ENCODE assay signal across 6 fruit fly cellular contexts in genomic region chrX:16270795-16271194, dm6.
TF ChIP-seq lines count a peak whose summit lies in the region.

TSS of gene Mfe2 (plus strand) at chrX:16270951.

- TF ChIP-seq CTCF in S2 (optimal IDR thresholded peaks at IDR 0.05; lab: Kevin White, UChicago), result peak; percentile 71 to 77
- TF ChIP-seq CTCF in whole organism, embryonic (GFP tag; optimal IDR thresholded peaks at IDR 0.05; lab: Kevin White, UChicago), result peak; percentile 80

TF ChIP-seq in whole organism, adult, 20 proteins besides CTCF, POLR2A, EP300 and RAD21 (continues in another document):
- peak; percentile 86 for TF ChIP-seq CG1620 (GFP tag; optimal IDR thresholded peaks at IDR 0.05; lab: Kevin White, UChicago)
- peak; percentile 67 for TF ChIP-seq CG7101 (tag; optimal IDR thresholded peaks at IDR 0.05; lab: Kevin White, UChicago)
- no peak for TF ChIP-seq Hr96 (GFP tag; optimal IDR thresholded peaks at IDR 0.05; lab: Kevin White, UChicago)
- peak; percentile 6 for TF ChIP-seq Clk (GFP tag; optimal IDR thresholded peaks at IDR 0.05; lab: Kevin White, UChicago)
- TF ChIP-seq CG11617 (GFP tag; optimal IDR thresholded peaks at IDR 0.05; lab: Kevin White, UChicago), result peak; percentile 63
- peak; percentile 84 for TF ChIP-seq Crg-1 (GFP tag; optimal IDR thresholded peaks at IDR 0.05; lab: Kevin White, UChicago)
- TF ChIP-seq CG7045 (GFP tag; optimal IDR thresholded peaks at IDR 0.05; lab: Kevin White, UChicago), result peak; percentile 8
- TF ChIP-seq bab1 (GFP tag; optimal IDR thresholded peaks at IDR 0.05; lab: Kevin White, UChicago), result peak; percentile 70
- TF ChIP-seq Mnt (GFP tag; optimal IDR thresholded peaks at IDR 0.05; lab: Kevin White, UChicago), result peak; percentile 74
- TF ChIP-seq CG33017 (tag; optimal IDR thresholded peaks at IDR 0.05; lab: Kevin White, UChicago), result peak; percentile 36
- TF ChIP-seq CG12768 (GFP tag; optimal IDR thresholded peaks at IDR 0.05; lab: Kevin White, UChicago), result peak; percentile 85
- TF ChIP-seq CG5204 (GFP tag; optimal IDR thresholded peaks at IDR 0.05; lab: Kevin White, UChicago), result peak; percentile 10
- TF ChIP-seq ovo (GFP tag; optimal IDR thresholded peaks at IDR 0.05; lab: Kevin White, UChicago), result peak; percentile 76
- peak; percentile 44 for TF ChIP-seq CG14711 (tag; optimal IDR thresholded peaks at IDR 0.05; lab: Kevin White, UChicago)
- no peak for TF ChIP-seq kay (GFP tag; lab: Kevin White, UChicago; ENCODE audit: borderline replicate concordance)
- peak; percentile 53 for TF ChIP-seq cic (GFP tag; optimal IDR thresholded peaks at IDR 0.05; lab: Kevin White, UChicago)
- TF ChIP-seq cnc (optimal IDR thresholded peaks at IDR 0.05; lab: Kevin White, UChicago), result no peak
- TF ChIP-seq pad (GFP tag; optimal IDR thresholded peaks at IDR 0.05; lab: Kevin White, UChicago), result peak; percentile 74

TF ChIP-seq in whole organism, embryonic, 481 proteins besides CTCF, POLR2A, EP300 and RAD21 (continues in another document):
- TF ChIP-seq CG10979 (tag; optimal IDR thresholded peaks at IDR 0.05; lab: Kevin White, UChicago), result peak; percentile 6
- peak; percentile 74 for TF ChIP-seq HLH54F (GFP tag; optimal IDR thresholded peaks at IDR 0.05; lab: Kevin White, UChicago)
- peak; percentile 20 to 60 for TF ChIP-seq bsh (GFP tag; optimal IDR thresholded peaks at IDR 0.05; lab: Kevin White, UChicago)
- TF ChIP-seq CG1792 (GFP tag; optimal IDR thresholded peaks at IDR 0.05; lab: Kevin White, UChicago), result peak; percentile 31
- peak; percentile 75 for TF ChIP-seq HmgD (GFP tag; optimal IDR thresholded peaks at IDR 0.05; lab: Kevin White, UChicago)
- TF ChIP-seq ap (GFP tag; IDR thresholded peaks at IDR 0.05; lab: Robert Waterston, UW), result no peak
- TF ChIP-seq oc (tag; optimal IDR thresholded peaks at IDR 0.05; lab: Kevin White, UChicago), result peak; percentile 32
- peak; percentile 12; the same call in 1 of the 2 replicates for TF ChIP-seq al (GFP tag; IDR thresholded peaks at IDR 0.05; lab: Robert Waterston, UW)
- peak; percentile 78 for TF ChIP-seq Dbx (GFP tag; IDR thresholded peaks at IDR 0.05; lab: Robert Waterston, UW)
- no peak for TF ChIP-seq lola (GFP tag; optimal IDR thresholded peaks at IDR 0.05; lab: Kevin White, UChicago)
- peak; percentile 84 for TF ChIP-seq Hmr (GFP tag; optimal IDR thresholded peaks at IDR 0.05; lab: Kevin White, UChicago)
- TF ChIP-seq CG8281 (tag; optimal IDR thresholded peaks at IDR 0.05; lab: Kevin White, UChicago), result no peak
- TF ChIP-seq Fer2 (tag; optimal IDR thresholded peaks at IDR 0.05; lab: Kevin White, UChicago), result no peak
- TF ChIP-seq bbx (GFP tag; IDR thresholded peaks at IDR 0.05; lab: Robert Waterston, UW; ENCODE audit: partially characterized antibody), result peak; percentile 40
- no peak for TF ChIP-seq Atf6 (GFP tag; IDR thresholded peaks at IDR 0.05; lab: Robert Waterston, UW)
- TF ChIP-seq CG9609 (GFP tag; optimal IDR thresholded peaks at IDR 0.05; lab: Kevin White, UChicago), result peak; percentile 62
- 0 out of 3 replicates have a peak, but pooled peaks have one; percentile 11 for TF ChIP-seq row (GFP tag; IDR thresholded peaks at IDR 0.05; lab: Robert Waterston, UW)
- no peak for TF ChIP-seq CG11695 (GFP tag; IDR thresholded peaks at IDR 0.05; lab: Robert Waterston, UW)

TF ChIP-seq in whole organism, prepupa, 60 proteins besides CTCF, POLR2A, EP300 and RAD21 (continues in another document):
- TF ChIP-seq dac (GFP tag; optimal IDR thresholded peaks at IDR 0.05; lab: Kevin White, UChicago), result no peak
- peak; percentile 21; the same call in 1 of the 3 replicates for TF ChIP-seq CG6163 (GFP tag; IDR thresholded peaks at IDR 0.05; lab: Robert Waterston, UW)
- no peak for TF ChIP-seq Hr38 (GFP tag; optimal IDR thresholded peaks at IDR 0.05; lab: Kevin White, UChicago)
- TF ChIP-seq CG6854 (GFP tag; optimal IDR thresholded peaks at IDR 0.05; lab: Kevin White, UChicago), result peak; percentile 49
- TF ChIP-seq CG6808 (GFP tag; optimal IDR thresholded peaks at IDR 0.05; lab: Kevin White, UChicago), result peak; percentile 52
- TF ChIP-seq Eip93F (GFP tag; optimal IDR thresholded peaks at IDR 0.05; lab: Kevin White, UChicago), result no peak
- TF ChIP-seq salr (GFP tag; optimal IDR thresholded peaks at IDR 0.05; lab: Kevin White, UChicago), result no peak
- no peak for TF ChIP-seq CG16779 (tag; optimal IDR thresholded peaks at IDR 0.05; lab: Kevin White, UChicago)
- no peak for TF ChIP-seq Smox (GFP tag; optimal IDR thresholded peaks at IDR 0.05; lab: Kevin White, UChicago)
- TF ChIP-seq CG10631 (GFP tag; optimal IDR thresholded peaks at IDR 0.05; lab: Kevin White, UChicago), result peak; percentile 28
- TF ChIP-seq CG31627 (GFP tag; optimal IDR thresholded peaks at IDR 0.05; lab: Kevin White, UChicago), result peak; percentile 47
- no peak for TF ChIP-seq acj6 (GFP tag; optimal IDR thresholded peaks at IDR 0.05; lab: Kevin White, UChicago)
- TF ChIP-seq ss (GFP tag; optimal IDR thresholded peaks at IDR 0.05; lab: Kevin White, UChicago), result peak; percentile 84 to 85
- TF ChIP-seq Hr4 (GFP tag; optimal IDR thresholded peaks at IDR 0.05; lab: Kevin White, UChicago), result no peak
- no peak for TF ChIP-seq OdsH (GFP tag; optimal IDR thresholded peaks at IDR 0.05; lab: Kevin White, UChicago)
- TF ChIP-seq Sox15 (GFP tag; optimal IDR thresholded peaks at IDR 0.05; lab: Kevin White, UChicago), result no peak
- no peak for TF ChIP-seq CG8632 (GFP tag; optimal IDR thresholded peaks at IDR 0.05; lab: Kevin White, UChicago)
- peak; percentile 62 for TF ChIP-seq CG1621 (tag; optimal IDR thresholded peaks at IDR 0.05; lab: Kevin White, UChicago)
- peak; percentile 52 for TF ChIP-seq topi (GFP tag; optimal IDR thresholded peaks at IDR 0.05; lab: Kevin White, UChicago)
- TF ChIP-seq CG8319 (GFP tag; optimal IDR thresholded peaks at IDR 0.05; lab: Kevin White, UChicago), result no peak

TF ChIP-seq in whole organism, pupa, 21 proteins besides CTCF, POLR2A, EP300 and RAD21:
- TF ChIP-seq D1 (tag; optimal IDR thresholded peaks at IDR 0.05; lab: Kevin White, UChicago), result no peak
- peak; percentile 35 for TF ChIP-seq CG8301 (tag; optimal IDR thresholded peaks at IDR 0.05; lab: Kevin White, UChicago)
- TF ChIP-seq CG15710 (tag; optimal IDR thresholded peaks at IDR 0.05; lab: Kevin White, UChicago), result peak; percentile 22
- TF ChIP-seq Pif1A (GFP tag; optimal IDR thresholded peaks at IDR 0.05; lab: Kevin White, UChicago), result peak; percentile 15
- peak; percentile 14 for TF ChIP-seq CG17806 (tag; optimal IDR thresholded peaks at IDR 0.05; lab: Kevin White, UChicago)
- TF ChIP-seq CG13204 (GFP tag; optimal IDR thresholded peaks at IDR 0.05; lab: Kevin White, UChicago), result peak; percentile 37
- TF ChIP-seq fd96Ca (GFP tag; IDR thresholded peaks at IDR 0.05; lab: Robert Waterston, UW), result no peak
- TF ChIP-seq CG32121 (GFP tag; IDR thresholded peaks at IDR 0.05; lab: Robert Waterston, UW), result peak; percentile 52
- TF ChIP-seq CG8159 (tag; optimal IDR thresholded peaks at IDR 0.05; lab: Kevin White, UChicago), result peak; percentile 28
- peak; percentile 55 for TF ChIP-seq CG14655 (GFP tag; optimal IDR thresholded peaks at IDR 0.05; lab: Kevin White, UChicago)
- TF ChIP-seq Ets98B (GFP tag; IDR thresholded peaks at IDR 0.05; lab: Robert Waterston, UW), result peak; percentile 65; the same call in 1 of the 2 replicates
- no peak for TF ChIP-seq CG10348 (GFP tag; IDR thresholded peaks at IDR 0.05; lab: Robert Waterston, UW)
- no peak for TF ChIP-seq CG9948 (tag; optimal IDR thresholded peaks at IDR 0.05; lab: Kevin White, UChicago)
- TF ChIP-seq CG4496 (GFP tag; IDR thresholded peaks at IDR 0.05; lab: Robert Waterston, UW), result peak; percentile 60; the same call in 1 of the 3 replicates
- 0 out of 2 replicates have a peak, but pooled peaks have one; percentile 12 for TF ChIP-seq rn (GFP tag; IDR thresholded peaks at IDR 0.05; lab: Robert Waterston, UW)
- peak; percentile 65 for TF ChIP-seq EcR (GFP tag; optimal IDR thresholded peaks at IDR 0.05; lab: Kevin White, UChicago)
- peak; percentile 83 for TF ChIP-seq gl (tag; optimal IDR thresholded peaks at IDR 0.05; lab: Kevin White, UChicago)
- TF ChIP-seq CG34367 (tag; optimal IDR thresholded peaks at IDR 0.05; lab: Kevin White, UChicago), result peak; percentile 31
- TF ChIP-seq CG12605 (GFP tag; IDR thresholded peaks at IDR 0.05; lab: Robert Waterston, UW), result peak; percentile 39; the same call in 1 of the 2 replicates

TF ChIP-seq in whole organism, wandering third instar larva, 38 proteins besides CTCF, POLR2A, EP300 and RAD21 (continues in another document):
- TF ChIP-seq h (GFP tag; optimal IDR thresholded peaks at IDR 0.05; lab: Kevin White, UChicago), result peak; percentile 64
- TF ChIP-seq Dfd (GFP tag; optimal IDR thresholded peaks at IDR 0.05; lab: Kevin White, UChicago), result no peak
- TF ChIP-seq Vsx2 (GFP tag; optimal IDR thresholded peaks at IDR 0.05; lab: Kevin White, UChicago; ENCODE audit: partially characterized antibody), result no peak
- peak; percentile 35 for TF ChIP-seq psq (GFP tag; optimal IDR thresholded peaks at IDR 0.05; lab: Kevin White, UChicago)
- no peak for TF ChIP-seq dsf (GFP tag; optimal IDR thresholded peaks at IDR 0.05; lab: Kevin White, UChicago; ENCODE audit: borderline replicate concordance)
- no peak for TF ChIP-seq jim (GFP tag; optimal IDR thresholded peaks at IDR 0.05; lab: Kevin White, UChicago)
- TF ChIP-seq sage (GFP tag; optimal IDR thresholded peaks at IDR 0.05; lab: Kevin White, UChicago), result no peak
- no peak for TF ChIP-seq Rel (GFP tag; optimal IDR thresholded peaks at IDR 0.05; lab: Kevin White, UChicago)
- peak; percentile 56 for TF ChIP-seq Rel (tag; optimal IDR thresholded peaks at IDR 0.05; lab: Kevin White, UChicago)
- no peak for TF ChIP-seq Mio (GFP tag; optimal IDR thresholded peaks at IDR 0.05; lab: Kevin White, UChicago)
- TF ChIP-seq GATAd (GFP tag; optimal IDR thresholded peaks at IDR 0.05; lab: Kevin White, UChicago), result no peak
- peak in 1 of 2 experiments; percentile 67 for TF ChIP-seq foxo (GFP tag; optimal IDR thresholded peaks at IDR 0.05; lab: Kevin White, UChicago)
- TF ChIP-seq Hr83 (GFP tag; optimal IDR thresholded peaks at IDR 0.05; lab: Kevin White, UChicago; ENCODE audit: poor library complexity, severe bottlenecking), result peak; percentile 66
- TF ChIP-seq tai (GFP tag; optimal IDR thresholded peaks at IDR 0.05; lab: Kevin White, UChicago), result no peak
- no peak for TF ChIP-seq Abd-B (GFP tag; optimal IDR thresholded peaks at IDR 0.05; lab: Kevin White, UChicago)
- TF ChIP-seq brk (GFP tag; optimal IDR thresholded peaks at IDR 0.05; lab: Kevin White, UChicago), result no peak
- no peak for TF ChIP-seq N (GFP tag; optimal IDR thresholded peaks at IDR 0.05; lab: Kevin White, UChicago)
- no peak for TF ChIP-seq pan (optimal IDR thresholded peaks at IDR 0.05; lab: Kevin White, UChicago)
- TF ChIP-seq Hr78 (GFP tag; optimal IDR thresholded peaks at IDR 0.05; lab: Kevin White, UChicago), result no peak
- TF ChIP-seq dmrt93B (GFP tag; optimal IDR thresholded peaks at IDR 0.05; lab: Kevin White, UChicago), result no peak
- TF ChIP-seq Hnf4 (GFP tag; optimal IDR thresholded peaks at IDR 0.05; lab: Kevin White, UChicago), result peak; percentile 88
- peak; percentile 30 for TF ChIP-seq OdsH (GFP tag; optimal IDR thresholded peaks at IDR 0.05; lab: Kevin White, UChicago)
- TF ChIP-seq Myc (optimal IDR thresholded peaks at IDR 0.05; lab: Kevin White, UChicago), result peak; percentile 44
- TF ChIP-seq woc (GFP tag; optimal IDR thresholded peaks at IDR 0.05; lab: Kevin White, UChicago), result no peak
